Worm (Caenorhabditis elegans): ENCODE measurements around the gene C25B8.8.

Gene C25B8.8

DNA sequence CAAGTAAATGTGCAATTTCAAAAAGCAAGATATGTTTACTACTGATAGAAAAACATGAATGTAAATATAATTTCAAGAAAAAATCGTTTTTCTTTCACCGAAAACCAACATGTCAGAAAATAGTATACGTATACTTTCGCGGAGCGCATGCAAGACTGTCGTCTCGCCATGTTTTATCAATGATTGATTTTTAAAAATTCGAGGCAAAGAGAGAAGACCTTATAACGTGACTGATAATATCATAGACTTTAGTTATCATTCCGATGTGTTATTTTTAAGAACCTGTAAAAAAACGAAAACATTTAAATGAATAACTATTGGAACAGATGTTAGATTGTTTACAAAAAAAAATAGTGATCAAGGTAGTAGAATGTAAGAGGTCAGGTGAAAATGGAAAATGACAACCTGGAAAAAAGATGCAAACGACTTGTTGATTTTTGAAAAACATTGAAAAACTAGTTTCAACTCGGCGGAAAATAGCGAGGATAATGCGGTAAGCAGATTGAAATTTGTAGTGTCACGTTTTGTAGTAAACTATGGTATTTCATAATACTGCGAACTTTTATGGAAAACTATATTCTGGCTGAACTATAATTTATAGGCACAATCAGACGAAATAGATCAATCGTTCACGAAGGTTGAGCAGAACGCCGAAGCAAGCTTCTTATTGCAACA, 36.7 kb downstream of the C25B8.8 start:
- no peak for TF ChIP-seq fkh-10 (GFP tag; optimal IDR thresholded peaks at IDR 0.05)
- no peak for TF ChIP-seq unc-3 (GFP tag; conservative IDR thresholded peaks at IDR 0.05)
- no peak for TF ChIP-seq unc-3 (tag; optimal IDR thresholded peaks at IDR 0.05)
- no peak for TF ChIP-seq pqm-1 (tag; optimal IDR thresholded peaks at IDR 0.05)
- TF ChIP-seq hlh-6 (tag; optimal IDR thresholded peaks at IDR 0.05), result no peak
- no peak for TF ChIP-seq pag-3 (tag; optimal IDR thresholded peaks at IDR 0.05; ENCODE audit: borderline replicate concordance)
- TF ChIP-seq dmd-4 (tag; optimal IDR thresholded peaks at IDR 0.05; ENCODE audit: borderline replicate concordance), result no peak
- TF ChIP-seq ceh-6 (GFP tag; optimal IDR thresholded peaks at IDR 0.05), result no peak
- TF ChIP-seq Y22D7AL.16 (tag; optimal IDR thresholded peaks at IDR 0.05), result no peak
- no peak for TF ChIP-seq ceh-31 (tag; optimal IDR thresholded peaks at IDR 0.05)
- no peak for TF ChIP-seq nhr-232 (tag; optimal IDR thresholded peaks at IDR 0.05)
- no peak for TF ChIP-seq ceh-34 (tag; optimal IDR thresholded peaks at IDR 0.05)
- TF ChIP-seq sox-4 (tag; optimal IDR thresholded peaks at IDR 0.05), result no peak
- no peak for TF ChIP-seq odd-2 (tag; optimal IDR thresholded peaks at IDR 0.05)
- TF ChIP-seq ceh-9 (tag; optimal IDR thresholded peaks at IDR 0.05), result no peak
- no peak for TF ChIP-seq sox-2 (GFP tag; IDR thresholded peaks at IDR 0.05)
- TF ChIP-seq ceh-14 (tag; optimal IDR thresholded peaks at IDR 0.05), result no peak
- TF ChIP-seq nfya-1 (tag; optimal IDR thresholded peaks at IDR 0.05), result no peak

DNA sequence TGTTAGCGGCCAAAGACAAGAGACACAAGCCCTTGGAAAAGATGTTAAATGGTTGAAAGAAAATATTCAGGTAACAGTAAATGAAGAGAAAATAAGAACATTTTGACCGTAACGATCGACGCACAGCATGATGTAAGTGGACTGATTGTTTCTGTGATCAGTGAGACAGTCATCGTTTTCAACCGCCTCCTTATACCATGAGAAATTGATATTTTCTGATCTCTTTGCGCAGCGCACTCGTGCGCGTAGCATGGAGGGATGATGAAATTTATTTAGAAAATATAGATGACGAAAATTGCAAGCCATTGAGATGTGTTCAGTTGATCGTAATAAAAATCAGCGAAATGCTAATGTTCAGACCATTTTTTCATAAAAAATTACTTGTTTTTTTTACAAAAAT, 39.8 kb downstream of the C25B8.8 start:
- no peak for TF ChIP-seq npax-4 (tag; optimal IDR thresholded peaks at IDR 0.05)
- TF ChIP-seq sdc-2 (tag; optimal IDR thresholded peaks at IDR 0.05), result no peak
- TF ChIP-seq eyg-1 (tag; optimal IDR thresholded peaks at IDR 0.05), result no peak
- no peak for TF ChIP-seq dve-1 (tag; optimal IDR thresholded peaks at IDR 0.05)
- TF ChIP-seq hlh-6 (tag; optimal IDR thresholded peaks at IDR 0.05), result no peak
- TF ChIP-seq tbx-2 (tag; optimal IDR thresholded peaks at IDR 0.05), result no peak
- TF ChIP-seq ceh-24 (tag; optimal IDR thresholded peaks at IDR 0.05), result no peak
- no peak for TF ChIP-seq sox-2 (GFP tag; IDR thresholded peaks at IDR 0.05)
- TF ChIP-seq pax-1 (tag; optimal IDR thresholded peaks at IDR 0.05), result no peak
- TF ChIP-seq ztf-16 (tag; optimal IDR thresholded peaks at IDR 0.05), result no peak
- no peak for TF ChIP-seq ceh-14 (tag; optimal IDR thresholded peaks at IDR 0.05)
- TF ChIP-seq nfya-1 (tag; optimal IDR thresholded peaks at IDR 0.05), result no peak
- TF ChIP-seq unc-42 (tag; optimal IDR thresholded peaks at IDR 0.05), result no peak
- TF ChIP-seq ceh-6 (GFP tag; optimal IDR thresholded peaks at IDR 0.05), result no peak
- no peak for TF ChIP-seq nhr-11 (tag; optimal IDR thresholded peaks at IDR 0.05)
- TF ChIP-seq C38D4.7 (GFP tag; optimal IDR thresholded peaks at IDR 0.05), result no peak
- TF ChIP-seq madf-2 (tag; optimal IDR thresholded peaks at IDR 0.05), result no peak

DNA sequence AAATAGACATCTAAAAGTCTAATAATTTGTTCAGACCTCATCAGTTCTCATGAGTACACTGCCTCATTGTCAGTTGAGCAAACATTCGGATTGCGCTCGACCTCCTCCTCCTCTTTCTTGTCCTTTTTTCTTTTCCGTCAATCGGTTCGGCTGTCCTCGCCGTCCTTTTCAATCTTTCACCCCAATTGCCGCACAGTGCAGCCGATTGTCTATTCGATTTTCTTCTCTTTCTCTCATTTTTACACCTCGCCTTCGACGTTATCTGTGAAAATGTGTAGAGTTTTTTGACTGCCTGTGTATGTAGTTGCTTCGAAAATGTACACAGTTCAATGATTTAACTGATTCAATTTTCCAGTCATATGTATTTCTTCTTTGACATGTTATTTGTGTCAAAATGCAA, 43.4 kb downstream of the C25B8.8 start:
- no peak for TF ChIP-seq ztf-16 (tag; optimal IDR thresholded peaks at IDR 0.05)
- TF ChIP-seq odd-2 (tag; optimal IDR thresholded peaks at IDR 0.05), result no peak
- no peak for TF ChIP-seq fkh-6 (tag; optimal IDR thresholded peaks at IDR 0.05)
- TF ChIP-seq madf-2 (tag; optimal IDR thresholded peaks at IDR 0.05), result no peak
- no peak for TF ChIP-seq ahr-1 (tag; optimal IDR thresholded peaks at IDR 0.05)
- no peak for TF ChIP-seq tbx-7 (tag; optimal IDR thresholded peaks at IDR 0.05)
- TF ChIP-seq ceh-19 (GFP tag; optimal IDR thresholded peaks at IDR 0.05), result no peak
- TF ChIP-seq ttx-3 (tag; optimal IDR thresholded peaks at IDR 0.05), result no peak

DNA sequence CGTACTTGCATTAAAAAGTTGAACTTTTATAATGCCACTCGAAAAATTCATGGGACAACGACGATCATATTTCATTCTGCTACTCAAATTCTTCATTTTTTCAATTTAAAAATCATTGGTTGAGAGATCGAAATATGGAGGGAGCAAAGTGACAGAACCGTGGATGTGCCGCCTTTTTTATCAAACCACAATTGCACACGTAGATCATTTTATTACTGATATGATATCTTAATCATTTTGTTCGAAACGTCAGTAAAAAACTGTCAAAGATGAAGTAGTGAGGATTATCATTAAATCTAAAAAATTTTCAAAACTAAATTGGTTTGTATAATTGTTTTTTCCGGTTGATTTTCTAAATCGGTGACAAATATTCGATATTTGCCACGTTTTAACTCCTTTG, 44.3 kb downstream of the C25B8.8 start:
- TF ChIP-seq C08G9.2 (tag; optimal IDR thresholded peaks at IDR 0.05), result no peak
- no peak for TF ChIP-seq pqm-1 (tag; optimal IDR thresholded peaks at IDR 0.05)
- TF ChIP-seq K09A11.1 (tag; optimal IDR thresholded peaks at IDR 0.05; ENCODE audit: insufficient read depth), result no peak
- TF ChIP-seq ama-1 (optimal IDR thresholded peaks at IDR 0.05), result no peak
- TF ChIP-seq npax-4 (tag; optimal IDR thresholded peaks at IDR 0.05), result no peak
- no peak for TF ChIP-seq tbx-7 (tag; optimal IDR thresholded peaks at IDR 0.05)
- no peak for TF ChIP-seq ttx-3 (tag; optimal IDR thresholded peaks at IDR 0.05)
- no peak for TF ChIP-seq hlh-13 (GFP tag; optimal IDR thresholded peaks at IDR 0.05)
- TF ChIP-seq nfya-1 (tag; optimal IDR thresholded peaks at IDR 0.05), result no peak
- no peak for TF ChIP-seq ceh-19 (GFP tag; optimal IDR thresholded peaks at IDR 0.05)
- TF ChIP-seq lin-11 (tag; optimal IDR thresholded peaks at IDR 0.05), result no peak
- no peak for TF ChIP-seq rnt-1 (tag; optimal IDR thresholded peaks at IDR 0.05)
- no peak for TF ChIP-seq ceh-30 (tag; optimal IDR thresholded peaks at IDR 0.05)
- no peak for TF ChIP-seq ceh-2 (tag; optimal IDR thresholded peaks at IDR 0.05)
- no peak for TF ChIP-seq madf-2 (tag; optimal IDR thresholded peaks at IDR 0.05)
- TF ChIP-seq hlh-30 (tag; optimal IDR thresholded peaks at IDR 0.05; ENCODE audit: insufficient read depth), result no peak
- no peak for TF ChIP-seq ets-4 (tag; optimal IDR thresholded peaks at IDR 0.05)
- no peak for TF ChIP-seq unc-86 (tag; optimal IDR thresholded peaks at IDR 0.05)
- no peak for TF ChIP-seq elt-4 (tag; optimal IDR thresholded peaks at IDR 0.05)
